Worm (Caenorhabditis elegans): ENCODE data around the gene F26A10.2.
A peak's percentile ranks its signal among the peaks of the same experiment; 100 is the strongest.
"Not testable (repeated sequence)": the region's sequence is repeated elsewhere in the genome, so short reads cannot be mapped to it uniquely, and the experiment has no call there.

The F26A10.2 gene

DNA sequence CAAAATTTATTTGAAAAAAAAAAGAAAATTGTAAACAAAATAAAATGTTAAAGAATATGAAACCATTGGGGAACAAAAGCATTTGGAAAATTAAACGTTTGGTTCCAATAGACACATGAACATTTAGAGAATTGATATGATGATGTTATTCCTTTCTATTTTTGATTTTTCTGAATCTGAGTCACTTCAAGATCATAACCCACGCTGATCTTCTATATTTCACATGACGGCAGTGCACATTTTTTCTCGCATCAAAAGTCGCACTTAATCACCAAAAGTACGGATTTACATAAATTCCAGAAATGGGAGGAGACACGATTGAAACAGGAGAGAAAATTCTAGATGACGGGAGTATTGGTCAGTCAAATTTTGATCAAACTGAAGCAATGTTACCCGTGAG is 27.5 kb upstream of the F26A10.2 start, which contains the start of gene F27D9.2:
Gene F27D9.2, plus strand, starts transcription at position 301 of the 400 bp plus-strand sequence.
- TF ChIP-seq T22C8.4 (GFP tag; IDR thresholded peaks at IDR 0.05): no peak

ce11 chrX:7670655-7671054 is 25.4 kb upstream of the F26A10.2 start, which contains the start of gene F27D9.7:
Gene F27D9.7, minus strand, starts transcription at chrX:7670755.
- TF ChIP-seq ztf-23 (GFP tag; IDR thresholded peaks at IDR 0.05) (no peak), T22C8.4 (GFP tag; IDR thresholded peaks at IDR 0.05) (no peak), cog-1 (tag; optimal IDR thresholded peaks at IDR 0.05) (no peak), ztf-29 (GFP tag; IDR thresholded peaks at IDR 0.05) (no peak), med-1 (GFP tag; optimal IDR thresholded peaks at IDR 0.05; ENCODE audit: insufficient read depth) (no peak), flt-1 (GFP tag; IDR thresholded peaks at IDR 0.05) (no peak), tab-1 (GFP tag; IDR thresholded peaks at IDR 0.05) (no peak), klf-2 (GFP tag; conservative IDR thresholded peaks at IDR 0.05) (no peak), ref-1 (GFP tag; conservative IDR thresholded peaks at IDR 0.05) (no peak)

DNA sequence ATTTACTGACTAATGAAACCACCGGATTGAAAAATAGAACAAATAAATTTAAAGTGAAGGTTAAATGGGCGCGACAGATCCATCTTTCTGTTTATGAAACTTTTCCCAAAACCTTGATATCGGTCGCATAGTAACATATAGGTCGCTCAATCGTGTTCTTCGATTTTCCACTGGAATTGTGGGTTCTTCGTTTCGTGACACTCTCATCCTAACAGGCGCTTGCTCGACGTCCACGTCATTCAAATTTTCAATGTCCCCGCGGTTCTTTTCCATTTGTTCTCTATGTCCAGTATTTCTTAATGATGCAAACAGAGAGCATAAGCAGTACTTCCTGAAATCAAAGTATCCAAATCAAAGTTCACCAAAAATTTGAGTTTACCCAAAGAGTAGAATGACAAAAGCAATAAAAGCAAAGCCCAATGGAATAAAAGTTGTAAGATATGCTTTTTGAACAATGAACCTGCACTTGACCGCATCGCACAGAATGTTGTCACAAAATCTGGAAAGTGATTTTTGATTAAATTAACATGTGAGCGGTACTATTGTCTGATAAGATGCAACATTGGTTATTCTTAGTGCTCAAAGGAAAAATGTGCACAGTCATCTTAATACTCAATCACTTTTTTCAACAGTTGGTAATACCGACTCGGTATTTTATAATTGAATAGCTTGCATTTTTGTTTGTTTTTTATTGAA is 22.3 kb upstream of the F26A10.2 start, which contains the start of gene F27D9.13:
Gene F27D9.13, minus strand, starts transcription at position 51 of the 696 bp plus-strand sequence.
- TF ChIP-seq ztf-29 (GFP tag; IDR thresholded peaks at IDR 0.05): no peak
- TF ChIP-seq ztf-23 (GFP tag; IDR thresholded peaks at IDR 0.05): no peak
- no peak for TF ChIP-seq T22C8.4 (GFP tag; IDR thresholded peaks at IDR 0.05)
- TF ChIP-seq tab-1 (GFP tag; IDR thresholded peaks at IDR 0.05): no peak
- TF ChIP-seq med-1 (GFP tag; optimal IDR thresholded peaks at IDR 0.05; ENCODE audit: insufficient read depth): no peak
- TF ChIP-seq ref-1 (GFP tag; conservative IDR thresholded peaks at IDR 0.05): no peak
- TF ChIP-seq cog-1 (tag; optimal IDR thresholded peaks at IDR 0.05): no peak
- TF ChIP-seq klf-2 (GFP tag; conservative IDR thresholded peaks at IDR 0.05): no peak
- no peak for TF ChIP-seq flt-1 (GFP tag; IDR thresholded peaks at IDR 0.05)

ce11 chrX:7665401-7665800 is 20.2 kb upstream of the F26A10.2 start:
- no peak for TF ChIP-seq flt-1 (GFP tag; IDR thresholded peaks at IDR 0.05)
- TF ChIP-seq ztf-23 (GFP tag; IDR thresholded peaks at IDR 0.05): no peak
- no peak for TF ChIP-seq ztf-29 (GFP tag; IDR thresholded peaks at IDR 0.05)
- no peak for TF ChIP-seq cog-1 (tag; optimal IDR thresholded peaks at IDR 0.05)
- TF ChIP-seq tab-1 (GFP tag; IDR thresholded peaks at IDR 0.05): no peak
- no peak for TF ChIP-seq ref-1 (GFP tag; conservative IDR thresholded peaks at IDR 0.05)
- no peak for TF ChIP-seq T22C8.4 (GFP tag; IDR thresholded peaks at IDR 0.05)
- TF ChIP-seq med-1 (GFP tag; optimal IDR thresholded peaks at IDR 0.05; ENCODE audit: insufficient read depth): no peak
- no peak for TF ChIP-seq klf-2 (GFP tag; conservative IDR thresholded peaks at IDR 0.05)

DNA sequence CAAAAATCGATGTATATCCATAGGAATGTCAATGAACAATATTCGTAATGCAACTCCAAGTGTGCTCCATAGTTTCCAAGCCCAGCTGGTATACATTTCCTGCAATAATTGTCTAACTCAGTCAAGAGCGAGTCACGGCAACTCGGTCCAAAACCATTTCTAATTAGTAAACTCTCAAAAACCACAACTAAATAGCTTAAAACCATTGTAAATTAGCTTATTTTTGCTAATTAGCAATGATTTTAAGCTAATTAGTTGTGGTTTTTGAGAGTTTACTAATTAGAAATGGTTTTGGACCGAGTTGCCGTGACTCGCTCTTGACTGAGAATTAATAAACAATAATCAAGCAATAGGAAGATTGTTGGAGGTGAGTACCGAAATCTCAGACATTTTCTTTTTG is 19.6 kb upstream of the F26A10.2 start, which contains the start of gene dhs-29:
Gene dhs-29, minus strand, starts transcription at position 101 of the 400 bp plus-strand sequence.
- TF ChIP-seq cog-1 (tag; optimal IDR thresholded peaks at IDR 0.05); ztf-29 (GFP tag; IDR thresholded peaks at IDR 0.05); T22C8.4 (GFP tag; IDR thresholded peaks at IDR 0.05): not testable (repeated sequence)

DNA sequence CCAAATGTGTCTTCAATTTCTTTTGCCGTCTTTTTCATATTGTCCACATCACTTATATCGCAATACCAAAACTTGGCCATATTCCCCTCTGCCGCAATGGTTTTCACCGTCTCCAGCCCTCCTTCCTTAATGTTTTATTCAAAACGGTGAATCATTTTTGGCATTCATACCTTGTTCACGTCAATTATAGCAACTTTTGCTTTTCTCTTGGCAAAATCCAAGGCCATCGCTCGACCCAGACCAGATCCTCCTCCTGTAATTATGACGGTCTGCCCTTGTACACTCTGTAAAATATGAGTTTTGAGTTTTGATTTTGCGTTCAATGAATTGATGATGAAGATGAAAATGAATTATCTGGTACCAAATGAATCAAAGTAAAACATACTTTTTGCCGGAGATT is 19.2 kb upstream of the F26A10.2 start:
- TF ChIP-seq flt-1 (GFP tag; IDR thresholded peaks at IDR 0.05) (no peak), ref-1 (GFP tag; conservative IDR thresholded peaks at IDR 0.05) (no peak), tab-1 (GFP tag; IDR thresholded peaks at IDR 0.05) (no peak), cog-1 (tag; optimal IDR thresholded peaks at IDR 0.05) (no peak), med-1 (GFP tag; optimal IDR thresholded peaks at IDR 0.05; ENCODE audit: insufficient read depth) (no peak), klf-2 (GFP tag; conservative IDR thresholded peaks at IDR 0.05) (no peak), T22C8.4 (GFP tag; IDR thresholded peaks at IDR 0.05) (no peak), ztf-29 (GFP tag; IDR thresholded peaks at IDR 0.05) (no peak), ztf-23 (GFP tag; IDR thresholded peaks at IDR 0.05) (no peak)

ce11 chrX:7662532-7662931 is 17.3 kb upstream of the F26A10.2 start:
- no peak for TF ChIP-seq med-1 (GFP tag; optimal IDR thresholded peaks at IDR 0.05; ENCODE audit: insufficient read depth)

ce11 chrX:7661628-7662027 is 16.4 kb upstream of the F26A10.2 start:
- TF ChIP-seq med-1 (GFP tag; optimal IDR thresholded peaks at IDR 0.05; ENCODE audit: insufficient read depth): no peak
- TF ChIP-seq ztf-29 (GFP tag; IDR thresholded peaks at IDR 0.05): no peak
- TF ChIP-seq ztf-23 (GFP tag; IDR thresholded peaks at IDR 0.05): no peak

DNA sequence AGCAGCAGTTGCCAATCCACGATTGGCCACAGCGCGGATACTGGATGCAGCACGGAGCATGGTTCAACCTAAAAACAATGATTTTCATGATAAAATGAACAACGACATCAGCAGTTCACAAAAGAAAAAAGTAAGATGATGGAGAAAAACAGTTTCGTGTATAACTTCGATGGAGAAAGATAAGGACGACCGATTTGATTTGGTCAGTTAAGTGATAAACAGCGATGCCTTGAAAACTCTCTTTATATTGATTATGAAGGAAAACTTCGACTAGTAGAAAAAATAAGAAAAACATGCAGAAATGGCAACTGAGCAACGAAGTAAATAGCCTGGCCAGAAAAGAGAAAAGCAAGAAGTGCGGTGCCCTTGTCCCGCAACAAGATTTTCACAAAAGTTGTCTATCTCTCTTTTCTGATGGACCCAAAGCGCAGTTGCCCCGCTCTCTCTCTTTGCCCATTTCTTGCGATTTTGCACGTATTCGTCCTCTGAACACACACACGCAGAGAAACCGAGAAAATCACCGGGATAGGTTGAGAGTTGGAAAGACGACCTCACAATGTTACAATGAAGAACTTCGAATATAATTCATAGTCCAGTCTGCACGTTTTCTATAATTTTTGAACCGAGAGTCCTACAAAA is 15.8 kb upstream of the F26A10.2 start, which contains the start of gene pcca-1:
Gene pcca-1, minus strand, starts transcription at position 68 of the 639 bp plus-strand sequence.
- TF ChIP-seq ztf-23 (GFP tag; IDR thresholded peaks at IDR 0.05): peak; percentile 14; the same call in 1 of the 2 replicates
- TF ChIP-seq klf-2 (GFP tag; conservative IDR thresholded peaks at IDR 0.05): no peak
- TF ChIP-seq flt-1 (GFP tag; IDR thresholded peaks at IDR 0.05): no peak

- TF ChIP-seq T22C8.4 (GFP tag; IDR thresholded peaks at IDR 0.05) (no peak), klf-2 (GFP tag; conservative IDR thresholded peaks at IDR 0.05) (no peak), tab-1 (GFP tag; IDR thresholded peaks at IDR 0.05) (no peak)
Observed at ce11 chrX:7659591-7660433, 14.6 kb upstream of the F26A10.2 start.

Measured in whole organism, midembryonic.